Fruit fly (Drosophila melanogaster) whole organism, prepupa: ENCODE results near the gene CG42828.

Source experiments
- CG6792 ChIP-seq: fragments of 200-800 bp; sonication (Bioruptor generic); optimal IDR thresholded peaks from 3 replicates; lab custom pipeline; 2016; ENCODE audit warnings: missing biosample characterization, missing genetic modification characterization
- CG8119 ChIP-seq: fragments of 200-800 bp; sonication (Bioruptor generic); IDR thresholded peaks from 3 replicates; pipeline ENCODE4 v1.3.6; 2022; ENCODE audit warnings: missing biosample characterization, missing genetic modification characterization
- Gug ChIP-seq: fragments of 200-800 bp; sonication (Bioruptor generic); IDR thresholded peaks from 2 replicates; pipeline ENCODE4 v1.3.6; 2022; ENCODE audit warnings: missing biosample characterization, missing genetic modification characterization
- OdsH ChIP-seq: fragments of 200-800 bp; sonication (Bioruptor generic); optimal IDR thresholded peaks from 3 replicates; lab custom pipeline; 2016; ENCODE audit warnings: missing biosample characterization, missing genetic modification characterization
- Sox102F ChIP-seq: fragments of 200-800 bp; sonication (Bioruptor generic); optimal IDR thresholded peaks from 2 replicates; lab custom pipeline; 2016; ENCODE audit warnings: missing biosample characterization, mild to moderate bottlenecking, missing genetic modification characterization
- dsx ChIP-seq: fragments of 200-800 bp; optimal IDR thresholded peaks from 3 replicates; lab custom pipeline; 2019; ENCODE audit warnings: missing biosample characterization, mild to moderate bottlenecking, missing genetic modification characterization, moderate library complexity; ENCODE audit not compliant: poor library complexity, severe bottlenecking
- spab ChIP-seq: fragments of 200-800 bp; sonication (Bioruptor generic); optimal IDR thresholded peaks from 2 replicates; lab custom pipeline; 2017; ENCODE audit warnings: missing biosample characterization, mild to moderate bottlenecking, missing genetic modification characterization, missing genetic modification reagents
- svp ChIP-seq: fragments of 200-800 bp; sonication (Bioruptor generic); peaks from one replicate; lab custom pipeline; 2016; ENCODE audit warnings: missing biosample characterization, missing genetic modification characterization

DNA sequence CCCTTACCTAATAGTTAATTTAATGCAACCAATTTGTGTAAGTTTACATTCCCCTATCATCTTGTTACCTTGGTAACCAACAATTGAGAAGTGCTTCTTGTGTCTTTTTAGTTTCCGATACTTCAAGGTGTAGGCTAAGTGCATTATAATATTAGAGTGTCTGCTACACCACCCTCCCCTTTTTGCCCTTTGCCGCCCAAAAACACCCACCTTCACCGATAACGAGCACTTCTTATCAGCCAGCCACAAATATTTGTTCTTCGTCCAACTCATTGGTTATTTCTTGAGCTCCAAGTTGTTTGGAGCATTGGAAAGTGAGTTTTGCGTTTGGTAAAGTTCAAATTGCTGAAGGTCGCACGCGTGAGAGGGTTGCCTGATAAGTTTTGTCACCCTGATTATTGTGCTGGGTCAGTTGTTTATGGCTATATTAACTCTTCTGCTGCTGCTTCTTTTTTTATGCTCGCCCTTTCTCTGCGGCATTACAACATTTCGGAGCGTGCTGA, 41.6 kb upstream of the CG42828 start:
- TF ChIP-seq CG6792 (GFP tag; lab: Kevin White, UChicago) = no peak
- TF ChIP-seq Gug = no peak
- TF ChIP-seq OdsH (GFP tag; lab: Kevin White, UChicago) = no peak
- no peak for TF ChIP-seq svp (GFP tag; lab: Kevin White, UChicago)
- no peak for TF ChIP-seq spab (GFP tag; lab: Kevin White, UChicago)
- no peak for TF ChIP-seq CG8119 (GFP tag; lab: Robert Waterston, UW)
- no peak for TF ChIP-seq dsx
- no peak for TF ChIP-seq Sox102F
